Worm (Caenorhabditis elegans) whole organism, midembryonic: Measurements from ENCODE around the gene F19C7.4.

Source experiments
- T22C8.4 ChIP-seq: fragments of 200-800 bp; sonication (Bioruptor generic); IDR thresholded peaks from 2 replicates; pipeline ENCODE4 v1.3.6; 2022; ENCODE audit warnings: missing genetic modification characterization, missing compliant biosample characterization
- cog-1 ChIP-seq: sonication (generic microtip); optimal IDR thresholded peaks from 2 replicates; lab custom pipeline; 2016; ENCODE audit warnings: missing genetic modification characterization, missing compliant biosample characterization
- flt-1 ChIP-seq: fragments of 200-800 bp; sonication (Bioruptor generic); IDR thresholded peaks from 2 replicates; pipeline ENCODE4 v1.3.6; 2022; ENCODE audit warnings: missing genetic modification characterization, missing compliant biosample characterization
- klf-2 ChIP-seq: fragments of 200-800 bp; sonication (Bioruptor generic); conservative IDR thresholded peaks from 2 replicates; pipeline ENCODE4 v1.3.6; 2022; ENCODE audit warnings: missing genetic modification reagents, missing genetic modification characterization, missing compliant biosample characterization
- med-1 ChIP-seq: sonication (generic microtip); optimal IDR thresholded peaks from 2 replicates; lab custom pipeline; 2017; ENCODE audit warnings: missing genetic modification characterization, mild to moderate bottlenecking, missing compliant biosample characterization, antibody characterized with exemption, missing genetic modification reagents; ENCODE audit not compliant: insufficient read depth
- ref-1 ChIP-seq: fragments of 200-800 bp; sonication (Bioruptor generic); conservative IDR thresholded peaks from 2 replicates; pipeline ENCODE4 v1.3.6; 2022; ENCODE audit warnings: missing genetic modification reagents, missing genetic modification characterization, missing compliant biosample characterization
- tab-1 ChIP-seq: fragments of 200-800 bp; sonication (Bioruptor generic); IDR thresholded peaks from 2 replicates; pipeline ENCODE4 v1.3.6; 2022; ENCODE audit warnings: missing genetic modification characterization, missing compliant biosample characterization
- ztf-23 ChIP-seq: fragments of 200-800 bp; sonication (Bioruptor generic); IDR thresholded peaks from 2 replicates; pipeline ENCODE4 v1.3.6; 2022; ENCODE audit warnings: missing genetic modification reagents, missing genetic modification characterization, missing compliant biosample characterization
- ztf-29 ChIP-seq: fragments of 200-800 bp; sonication (Bioruptor generic); IDR thresholded peaks from 2 replicates; pipeline ENCODE4 v1.3.6; 2022; ENCODE audit warnings: missing genetic modification reagents, missing genetic modification characterization, missing compliant biosample characterization

The F19C7.4 gene

DNA sequence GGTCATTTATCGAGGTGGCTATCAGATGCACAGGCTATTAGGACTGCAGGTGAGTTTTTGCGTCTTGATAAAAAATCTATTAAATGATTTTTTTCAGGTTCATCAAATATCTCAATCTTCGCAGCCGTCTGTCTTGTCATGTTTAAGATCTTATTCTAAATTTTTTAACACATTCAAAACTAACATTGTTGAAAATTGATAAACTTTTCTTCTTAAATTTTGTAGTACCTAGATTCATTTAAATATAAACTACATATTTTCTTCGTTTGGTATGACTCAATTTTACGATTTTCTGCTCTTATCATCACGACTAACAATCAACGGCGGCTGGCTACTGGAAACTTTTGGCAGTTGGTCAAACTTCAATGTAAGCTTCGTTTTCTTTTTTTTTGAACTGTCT, at the start of gene F19C7.4:
F19C7.4 (plus strand) TSS at position 301 of the 400 bp plus-strand sequence.
- no peak for TF ChIP-seq klf-2
- no peak for TF ChIP-seq ref-1
- no peak for TF ChIP-seq T22C8.4
- TF ChIP-seq flt-1: no peak
- TF ChIP-seq cog-1 (tag; lab: Kevin White, UChicago): no peak
- TF ChIP-seq tab-1 (GFP tag; lab: Robert Waterston, UW): no peak
- no peak for TF ChIP-seq ztf-29
- TF ChIP-seq ztf-23: no peak
- TF ChIP-seq med-1 (GFP tag; lab: Kevin White, UChicago): no peak

DNA sequence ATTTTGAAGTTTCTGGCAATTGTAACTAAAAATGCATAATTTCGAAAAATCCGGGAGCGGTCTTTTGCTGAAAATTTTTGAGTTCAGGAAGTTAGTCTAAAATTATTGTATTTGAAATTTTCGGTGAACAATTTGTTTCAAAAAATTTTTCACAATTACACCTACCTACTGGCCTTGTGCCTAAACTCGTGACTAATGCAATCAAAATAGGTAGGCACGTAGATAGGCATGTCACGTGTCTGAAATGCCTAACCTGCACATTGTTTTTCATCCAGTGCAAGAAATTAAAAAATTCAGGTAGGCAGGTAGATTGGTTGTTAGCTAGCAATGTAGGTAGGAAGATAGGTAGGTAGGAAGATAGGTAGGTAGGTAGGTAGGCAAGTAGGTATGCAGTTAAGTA, 45.5 kb upstream of the F19C7.4 start:
- TF ChIP-seq tab-1 (GFP tag; lab: Robert Waterston, UW) (no peak), ref-1 (no peak), ztf-29 (no peak), T22C8.4 (no peak), med-1 (GFP tag; lab: Kevin White, UChicago) (no peak), klf-2 (no peak), ztf-23 (no peak), flt-1 (no peak), cog-1 (tag; lab: Kevin White, UChicago) (no peak)

DNA sequence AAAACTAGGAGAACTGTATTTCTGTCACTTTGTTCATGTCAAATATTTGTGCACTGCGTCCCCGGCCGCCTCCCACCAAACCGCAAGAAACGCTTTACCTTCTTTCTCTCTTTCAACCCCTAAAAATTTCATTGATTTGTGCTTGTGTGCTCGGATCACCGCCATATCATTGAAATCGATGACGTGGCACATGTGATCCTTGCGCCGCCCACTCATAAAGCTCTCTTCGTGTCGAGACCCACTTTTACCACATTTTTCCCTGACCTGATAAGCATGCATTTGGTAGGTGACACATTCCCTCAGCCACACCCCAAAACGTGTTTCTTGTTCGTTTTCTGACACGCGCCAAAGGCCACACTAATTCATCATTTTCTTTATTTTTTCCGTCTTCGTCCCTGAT, 44.9 kb upstream of the F19C7.4 start:
- TF ChIP-seq ztf-29 (no peak), cog-1 (tag; lab: Kevin White, UChicago) (no peak), tab-1 (GFP tag; lab: Robert Waterston, UW) (no peak)

DNA sequence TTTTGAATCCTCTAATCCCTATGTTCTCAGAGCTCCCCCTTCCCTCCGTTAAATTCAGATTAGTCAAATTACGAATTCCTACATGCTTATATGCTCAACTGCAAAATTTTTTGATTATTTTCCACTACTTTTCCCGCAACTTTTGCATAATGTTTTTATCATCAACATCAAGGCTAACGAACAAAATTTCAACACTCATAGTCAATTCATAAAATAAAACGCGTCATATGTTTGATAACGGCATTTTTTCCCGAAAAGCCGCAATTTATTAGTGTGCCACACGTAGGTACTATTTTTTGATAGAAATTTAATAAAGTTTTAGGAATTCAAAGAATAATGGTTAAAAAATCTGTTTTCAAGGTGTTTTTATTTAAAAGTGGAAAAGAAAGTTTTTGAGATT, 43.5 kb upstream of the F19C7.4 start:
- no peak for TF ChIP-seq med-1 (GFP tag; lab: Kevin White, UChicago)
- no peak for TF ChIP-seq ztf-29
- TF ChIP-seq T22C8.4: no peak
- TF ChIP-seq flt-1: no peak
- no peak for TF ChIP-seq tab-1 (GFP tag; lab: Robert Waterston, UW)
- no peak for TF ChIP-seq ref-1
- TF ChIP-seq klf-2: no peak
- TF ChIP-seq ztf-23: no peak
- TF ChIP-seq cog-1 (tag; lab: Kevin White, UChicago): no peak

DNA sequence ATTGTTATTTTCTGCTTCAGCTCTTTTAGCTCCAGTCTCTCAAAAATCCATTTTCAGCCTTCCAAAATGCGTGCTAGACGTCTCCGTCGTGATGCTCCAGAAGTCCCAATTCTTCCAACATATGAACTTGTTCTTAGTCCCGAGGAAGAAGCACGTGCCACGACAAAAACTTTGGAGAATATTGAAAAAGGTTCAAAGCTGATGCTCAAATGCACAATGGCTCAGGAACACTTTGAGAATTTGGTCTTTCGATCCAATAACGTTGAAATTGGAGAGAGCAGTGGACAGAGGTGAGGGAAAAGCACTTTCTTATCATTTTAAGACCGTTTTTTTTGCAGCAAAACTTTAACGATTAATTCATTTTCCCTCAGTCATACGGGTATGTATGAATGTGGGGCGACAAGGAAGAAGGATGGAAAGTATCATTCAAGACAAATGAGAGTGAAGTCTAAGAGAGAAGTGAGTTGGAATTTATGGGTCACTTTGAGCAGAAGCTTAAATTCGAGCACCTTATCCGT, 40.0 kb upstream of the F19C7.4 start, which contains the start of gene igeg-1:
igeg-1 (plus strand) TSS at position 51 of the 518 bp plus-strand sequence.
- no peak for TF ChIP-seq tab-1 (GFP tag; lab: Robert Waterston, UW)
- TF ChIP-seq ztf-23: no peak
- no peak for TF ChIP-seq med-1 (GFP tag; lab: Kevin White, UChicago)
- no peak for TF ChIP-seq T22C8.4
- TF ChIP-seq klf-2: no peak
- TF ChIP-seq ref-1: no peak
- TF ChIP-seq flt-1: no peak
- no peak for TF ChIP-seq cog-1 (tag; lab: Kevin White, UChicago)
- no peak for TF ChIP-seq ztf-29

DNA sequence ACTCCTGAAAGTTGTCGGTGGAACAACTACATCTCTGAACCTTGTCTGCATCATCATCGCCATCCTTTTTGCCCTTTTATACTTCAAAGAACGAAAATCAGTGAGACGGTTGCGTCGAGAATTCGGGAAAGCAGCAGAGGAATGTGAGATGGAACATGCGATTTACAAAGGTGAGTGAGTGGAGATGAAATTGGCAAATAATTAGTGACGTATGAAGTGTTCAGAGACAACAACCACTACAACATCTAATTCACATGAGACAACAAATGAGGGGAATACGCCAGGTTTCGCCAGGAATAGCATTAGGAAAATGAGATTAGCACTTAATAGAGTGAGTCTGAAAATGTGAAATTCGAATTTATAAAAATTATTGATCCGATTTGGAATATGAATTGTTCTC, 38.1 kb upstream of the F19C7.4 start:
- TF ChIP-seq ztf-29: no peak
- TF ChIP-seq ref-1: no peak
- TF ChIP-seq ztf-23: no peak
- no peak for TF ChIP-seq tab-1 (GFP tag; lab: Robert Waterston, UW)
- no peak for TF ChIP-seq cog-1 (tag; lab: Kevin White, UChicago)
- TF ChIP-seq T22C8.4: no peak
- TF ChIP-seq med-1 (GFP tag; lab: Kevin White, UChicago): no peak
- TF ChIP-seq klf-2: no peak
- no peak for TF ChIP-seq flt-1

DNA sequence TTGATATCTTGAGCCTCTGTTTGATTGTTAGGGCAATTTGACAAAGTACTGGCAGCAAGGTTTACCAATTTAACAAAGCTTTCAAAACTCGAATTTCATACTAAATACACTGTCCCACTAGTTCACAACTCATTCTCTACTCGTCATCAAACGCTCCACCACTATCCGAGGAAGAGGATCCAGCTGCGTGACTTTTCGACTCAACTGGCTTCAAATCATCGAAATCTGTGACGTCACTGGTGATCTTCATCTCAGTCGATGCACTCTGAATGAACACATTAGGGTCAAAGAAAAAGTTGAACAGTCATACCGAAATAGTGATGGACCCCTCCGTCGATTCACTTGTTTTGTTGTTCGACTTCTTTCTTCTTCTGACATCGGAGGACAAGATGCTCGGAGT, 36.8 kb upstream of the F19C7.4 start:
- no peak for TF ChIP-seq cog-1 (tag; lab: Kevin White, UChicago)
- TF ChIP-seq ref-1: no peak
- no peak for TF ChIP-seq ztf-29
- no peak for TF ChIP-seq klf-2
- TF ChIP-seq ztf-23: no peak
- no peak for TF ChIP-seq flt-1
- TF ChIP-seq T22C8.4: no peak

DNA sequence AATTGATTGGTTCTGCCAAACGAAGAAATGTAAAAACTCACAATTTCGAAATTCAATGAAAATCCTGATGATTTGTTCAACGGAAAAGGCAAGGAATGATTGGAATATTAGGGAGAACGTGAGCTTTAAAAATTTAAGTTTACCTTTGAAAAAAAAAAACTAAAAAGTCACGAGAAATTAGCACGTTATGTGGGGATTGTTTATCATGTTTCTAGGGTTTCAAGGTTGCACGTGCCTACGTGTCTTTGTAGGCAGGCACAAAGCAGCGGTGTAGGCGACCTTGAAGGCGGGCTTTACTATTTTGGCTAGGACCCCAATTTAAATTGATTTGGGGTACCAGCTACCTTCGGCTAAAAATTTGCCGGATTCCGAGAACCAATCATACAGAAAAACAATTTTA, 35.3 kb upstream of the F19C7.4 start, which contains the start of gene F28E10.4:
F28E10.4 (minus strand) TSS at position 101 of the 400 bp plus-strand sequence.
- TF ChIP-seq klf-2: no peak
- no peak for TF ChIP-seq cog-1 (tag; lab: Kevin White, UChicago)
- no peak for TF ChIP-seq med-1 (GFP tag; lab: Kevin White, UChicago)
- no peak for TF ChIP-seq flt-1
- no peak for TF ChIP-seq ztf-29
- TF ChIP-seq tab-1 (GFP tag; lab: Robert Waterston, UW): no peak
- no peak for TF ChIP-seq T22C8.4
- TF ChIP-seq ztf-23: no peak
- no peak for TF ChIP-seq ref-1

DNA sequence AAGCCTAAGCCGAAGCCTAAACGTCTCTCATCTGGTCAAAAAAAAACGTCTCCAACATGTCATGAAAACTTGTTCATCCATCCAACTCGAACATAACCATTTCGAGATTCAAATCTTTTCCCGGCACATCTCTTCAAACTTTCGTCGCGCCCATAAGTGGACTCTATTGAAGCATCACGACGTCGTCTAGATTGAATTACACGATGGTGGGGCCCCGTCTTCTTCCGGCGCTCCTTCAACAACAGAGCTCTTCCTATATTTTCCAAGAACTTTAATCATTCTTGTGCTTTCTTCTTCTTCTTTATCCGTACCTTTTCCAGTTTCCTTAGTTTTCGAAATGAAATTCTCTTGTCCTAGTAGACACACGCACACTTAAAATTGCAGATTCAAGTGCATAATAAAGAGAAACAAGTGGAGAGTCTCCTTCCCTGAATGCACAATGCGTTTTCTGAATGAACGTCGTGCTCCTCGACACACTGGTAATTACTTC, 34.2 kb upstream of the F19C7.4 start, which contains the start of gene F28E10.1:
F28E10.1 (plus strand) TSS at position 440 of the 490 bp plus-strand sequence.
- TF ChIP-seq flt-1 (no peak), med-1 (GFP tag; lab: Kevin White, UChicago) (no peak)

DNA sequence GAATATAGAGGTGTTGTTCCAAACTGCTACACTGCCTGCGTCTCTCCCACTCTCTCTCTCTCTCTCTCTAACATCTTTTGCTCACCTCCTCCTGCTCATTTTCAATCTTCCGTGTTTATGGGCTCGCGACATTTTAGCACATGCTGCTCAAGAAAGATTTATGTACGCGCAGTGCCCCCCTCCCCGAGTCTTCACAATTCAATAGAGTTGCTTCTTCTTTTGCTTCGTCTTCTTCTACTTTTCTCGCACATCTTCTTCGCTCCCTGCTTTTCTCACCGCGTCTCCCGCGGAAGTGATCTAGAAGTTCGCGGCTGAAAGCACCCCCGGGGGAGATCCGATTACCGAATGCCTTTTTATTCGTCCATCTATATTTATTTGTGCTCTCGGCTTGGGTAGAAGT, 32.1 kb upstream of the F19C7.4 start:
- TF ChIP-seq tab-1 (GFP tag; lab: Robert Waterston, UW) (no peak), flt-1 (no peak), ztf-29 (no peak), ztf-23 (no peak), med-1 (GFP tag; lab: Kevin White, UChicago) (no peak), T22C8.4 (no peak), klf-2 (no peak), ref-1 (no peak)

DNA sequence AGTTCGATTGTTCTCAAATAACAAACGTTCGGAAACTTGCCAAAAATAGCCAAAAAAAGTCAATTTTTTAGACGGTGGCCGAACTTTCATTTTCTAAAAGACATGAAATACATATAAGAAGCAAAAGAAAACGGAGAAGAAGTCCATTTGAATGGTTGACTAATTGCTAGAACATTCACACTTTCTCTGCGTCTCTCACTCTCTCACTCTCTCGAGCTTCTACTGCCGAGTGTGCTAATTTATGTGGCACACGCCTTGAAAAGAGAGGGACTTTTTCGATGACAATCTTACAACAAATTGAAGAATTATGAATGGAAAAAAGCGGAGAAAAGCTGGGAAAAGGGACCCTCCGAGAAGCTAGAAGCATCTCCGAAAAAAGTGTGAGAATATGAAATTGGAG, 28.6 kb upstream of the F19C7.4 start:
- TF ChIP-seq tab-1 (GFP tag; lab: Robert Waterston, UW) (no peak), T22C8.4 (no peak), ztf-29 (no peak), ztf-23 (no peak), ref-1 (no peak), klf-2 (no peak), cog-1 (tag; lab: Kevin White, UChicago) (no peak), med-1 (GFP tag; lab: Kevin White, UChicago) (no peak), flt-1 (no peak)
